Worm (Caenorhabditis elegans): ENCODE data around the gene Y37E11B.7.

Y37E11B.7 gene

ce11 chrIV:3633254-3633653 lies 33.3 kb upstream of the Y37E11B.7 start, which contains the start of gene ZC416.2:
Gene ZC416.2, plus strand, starts transcription at chrIV:3633619.
- TF ChIP-seq blmp-1 (tag; optimal IDR thresholded peaks at IDR 0.05) (peak; percentile 30), nhr-237 (tag; optimal IDR thresholded peaks at IDR 0.05) (no peak), aly-2 (tag; optimal IDR thresholded peaks at IDR 0.05) (no peak), skn-1 (tag; optimal IDR thresholded peaks at IDR 0.05) (peak; percentile 13), rnt-1 (tag; optimal IDR thresholded peaks at IDR 0.05) (no peak), Y116A8C.19 (tag; optimal IDR thresholded peaks at IDR 0.05; ENCODE audit: borderline replicate concordance) (no peak), efl-1 (optimal IDR thresholded peaks at IDR 0.05) (no peak), efl-1 (GFP tag; optimal IDR thresholded peaks at IDR 0.05 in 1 of 2) (peak in 1 of 2 experiments; percentile 24), pag-3 (tag; optimal IDR thresholded peaks at IDR 0.05; ENCODE audit: borderline replicate concordance, insufficient read depth) (peak; percentile 23), sptf-1 (tag; optimal IDR thresholded peaks at IDR 0.05) (no peak), irx-1 (tag; optimal IDR thresholded peaks at IDR 0.05) (no peak)

DNA sequence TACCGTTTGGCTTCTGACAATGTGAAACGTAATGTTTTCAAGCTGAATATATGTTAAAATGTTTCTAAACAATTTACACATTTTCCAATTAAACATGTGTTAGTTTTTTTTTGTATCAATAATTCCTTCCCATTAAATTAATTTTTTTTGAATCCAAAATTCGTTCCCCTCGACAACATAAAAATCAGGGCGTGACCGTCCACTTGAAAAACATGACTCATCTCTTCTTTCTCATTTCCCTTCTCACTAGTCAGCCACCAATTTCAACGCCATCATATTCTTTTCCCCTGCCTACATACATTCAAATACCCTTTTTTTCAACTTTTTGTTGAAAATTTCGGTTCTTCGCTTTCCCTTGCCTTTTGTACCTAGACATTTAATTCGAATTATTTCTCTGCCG lies 32.5 kb upstream of the Y37E11B.7 start:
- no peak for TF ChIP-seq sptf-1 (tag; optimal IDR thresholded peaks at IDR 0.05)
- TF ChIP-seq nhr-12 (tag; optimal IDR thresholded peaks at IDR 0.05) = no peak
- no peak for TF ChIP-seq fkh-10 (GFP tag; optimal IDR thresholded peaks at IDR 0.05)
- no peak for TF ChIP-seq efl-1 (optimal IDR thresholded peaks at IDR 0.05)
- no peak for TF ChIP-seq efl-1 (GFP tag; optimal IDR thresholded peaks at IDR 0.05 in 1 of 2)
- no peak for TF ChIP-seq sox-4 (tag; optimal IDR thresholded peaks at IDR 0.05)
- no peak for TF ChIP-seq lir-3 (tag; optimal IDR thresholded peaks at IDR 0.05; ENCODE audit: poor library complexity)
- no peak for TF ChIP-seq Y116A8C.19 (tag; optimal IDR thresholded peaks at IDR 0.05; ENCODE audit: borderline replicate concordance)
- TF ChIP-seq ceh-82 (tag; optimal IDR thresholded peaks at IDR 0.05) = no peak
- no peak for TF ChIP-seq mef-2 (tag; optimal IDR thresholded peaks at IDR 0.05)
- TF ChIP-seq zip-4 (GFP tag; optimal IDR thresholded peaks at IDR 0.05) = no peak
- no peak for TF ChIP-seq hlh-4 (tag; optimal IDR thresholded peaks at IDR 0.05)
- TF ChIP-seq lin-35 (GFP tag; optimal IDR thresholded peaks at IDR 0.05) = no peak
- TF ChIP-seq snu-23 (GFP tag; optimal IDR thresholded peaks at IDR 0.05) = no peak
- no peak for TF ChIP-seq ceh-90 (tag; optimal IDR thresholded peaks at IDR 0.05)
- no peak for TF ChIP-seq elt-2 (tag; optimal IDR thresholded peaks at IDR 0.05)
- no peak for TF ChIP-seq zag-1 (tag; optimal IDR thresholded peaks at IDR 0.05)
- TF ChIP-seq jun-1 (tag; optimal IDR thresholded peaks at IDR 0.05) = no peak
- no peak for TF ChIP-seq ets-5 (GFP tag; IDR thresholded peaks at IDR 0.05)

ce11 chrIV:3628896-3629641 lies 29.1 kb upstream of the Y37E11B.7 start:
- no peak for TF ChIP-seq isw-1 (GFP tag; IDR thresholded peaks at IDR 0.05)
- no peak for TF ChIP-seq efl-1 (optimal IDR thresholded peaks at IDR 0.05)
- peak in 1 of 2 experiments; percentile 35 for TF ChIP-seq efl-1 (GFP tag; optimal IDR thresholded peaks at IDR 0.05 in 1 of 2)
- TF ChIP-seq egl-13 (tag; optimal IDR thresholded peaks at IDR 0.05) = no peak
- no peak for TF ChIP-seq C04F5.9 (tag; optimal IDR thresholded peaks at IDR 0.05)

DNA sequence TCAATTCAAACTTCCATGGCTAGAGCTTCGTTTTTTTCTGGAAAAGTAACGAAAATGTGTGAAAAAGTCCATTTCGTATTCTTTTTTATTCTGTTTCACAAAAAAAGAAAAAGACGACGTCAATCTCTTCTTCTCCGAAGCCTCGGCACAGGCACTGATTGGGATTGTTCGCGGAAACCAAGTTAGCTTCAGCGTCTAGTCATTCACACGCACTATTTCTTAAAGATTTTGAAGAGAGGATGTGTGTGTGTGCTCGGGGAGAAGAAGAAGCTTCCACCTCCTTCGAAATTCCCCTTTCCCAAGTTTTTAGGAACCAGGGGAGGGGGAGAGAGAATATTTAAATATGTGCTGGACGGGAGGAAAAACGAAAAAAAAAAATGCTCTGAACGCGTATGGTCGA lies 26.5 kb upstream of the Y37E11B.7 start:
- TF ChIP-seq lin-14 (GFP tag; optimal IDR thresholded peaks at IDR 0.05) = peak; percentile 76
- TF ChIP-seq fkh-10 (GFP tag; optimal IDR thresholded peaks at IDR 0.05) = peak; percentile 73
- TF ChIP-seq pqm-1 (tag; optimal IDR thresholded peaks at IDR 0.05) = no peak
- TF ChIP-seq ces-1 (GFP tag; optimal IDR thresholded peaks at IDR 0.05) = peak; percentile 51

- TF ChIP-seq hlh-17 (GFP tag; optimal IDR thresholded peaks at IDR 0.05; ENCODE audit: borderline replicate concordance) (no peak), egl-13 (tag; optimal IDR thresholded peaks at IDR 0.05) (no peak), tlp-1 (tag; optimal IDR thresholded peaks at IDR 0.05) (no peak), fkh-8 (tag; optimal IDR thresholded peaks at IDR 0.05) (no peak), aly-2 (tag; optimal IDR thresholded peaks at IDR 0.05) (no peak), zip-4 (GFP tag; optimal IDR thresholded peaks at IDR 0.05) (no peak), nhr-11 (tag; optimal IDR thresholded peaks at IDR 0.05) (no peak), unc-86 (tag; optimal IDR thresholded peaks at IDR 0.05) (no peak), alr-1 (tag; optimal IDR thresholded peaks at IDR 0.05; ENCODE audit: borderline replicate concordance) (no peak), pqm-1 (tag; optimal IDR thresholded peaks at IDR 0.05) (no peak), nhr-76 (tag; optimal IDR thresholded peaks at IDR 0.05) (no peak)
These were observed 24.6 kb upstream of the Y37E11B.7 start, which contains the start of the genes cha-1 and unc-17 for ce11 chrIV:3624597-3624996. Gene cha-1, minus strand, starts transcription at chrIV:3624697. Gene unc-17, minus strand, starts transcription at chrIV:3624699.

Data from whole organism, L1 larva.